Worm (Caenorhabditis elegans) whole organism, young adult: ENCODE data around the gene kbp-1.

Experiments used
- B0019.2 ChIP-seq: fragments of 200-800 bp; sonication (Bioruptor generic); conservative IDR thresholded peaks from 2 replicates; pipeline ENCODE4 v1.3.6; 2022; ENCODE audit warnings: missing genetic modification reagents, missing genetic modification characterization, missing compliant biosample characterization
- B0336.3 ChIP-seq: fragments of 200-800 bp; sonication (Bioruptor generic); IDR thresholded peaks from 2 replicates; pipeline ENCODE4 v1.3.6; 2022; ENCODE audit warnings: missing genetic modification characterization, missing compliant biosample characterization
- F22D6.2 ChIP-seq: sonication (generic microtip); optimal IDR thresholded peaks from 2 replicates; lab custom pipeline; 2016; ENCODE audit warnings: mild to moderate bottlenecking, missing genetic modification characterization, missing compliant biosample characterization
- F23B12.7 ChIP-seq: sonication (generic microtip); optimal IDR thresholded peaks from 2 replicates; lab custom pipeline; 2017; ENCODE audit warnings: missing genetic modification characterization, mild to moderate bottlenecking, missing compliant biosample characterization, antibody characterized with exemption, moderate library complexity; ENCODE audit not compliant: insufficient read depth
- F33H1.4 ChIP-seq: fragments of 200-800 bp; sonication (Bioruptor generic); IDR thresholded peaks from 2 replicates; pipeline ENCODE4 v1.3.6; 2022; ENCODE audit warnings: missing genetic modification reagents, missing genetic modification characterization, missing compliant biosample characterization
- F57A8.1 ChIP-seq: fragments of 200-800 bp; sonication (Bioruptor generic); optimal IDR thresholded peaks from 2 replicates; lab custom pipeline; 2018; ENCODE audit warnings: mild to moderate bottlenecking, missing genetic modification characterization, moderate library complexity, missing compliant biosample characterization
- K12H6.12 ChIP-seq: fragments of 200-800 bp; sonication (Bioruptor generic); optimal IDR thresholded peaks from 2 replicates; lab custom pipeline; 2018; ENCODE audit warnings: mild to moderate bottlenecking, missing genetic modification characterization, missing compliant biosample characterization
- Y53G8AR.9 ChIP-seq: fragments of 200-800 bp; sonication (Bioruptor generic); conservative IDR thresholded peaks from 2 replicates; pipeline ENCODE4 v1.3.6; 2022; ENCODE audit warnings: missing genetic modification reagents, missing genetic modification characterization, missing compliant biosample characterization
- Y67H2A.10 ChIP-seq: fragments of 200-800 bp; sonication (Bioruptor generic); conservative IDR thresholded peaks from 2 replicates; pipeline ENCODE4 v1.3.6; 2022; ENCODE audit warnings: missing genetic modification reagents, missing genetic modification characterization, missing compliant biosample characterization
- Y95B8A.8 ChIP-seq: fragments of 200-800 bp; sonication (Bioruptor generic); IDR thresholded peaks from 2 replicates; pipeline ENCODE4 v1.3.6; 2022; ENCODE audit warnings: missing genetic modification reagents, missing genetic modification characterization, missing compliant biosample characterization
- akir-1 ChIP-seq: fragments of 200-800 bp; sonication (Bioruptor generic); optimal IDR thresholded peaks from 2 replicates; lab custom pipeline; 2018; ENCODE audit warnings: mild to moderate bottlenecking, missing genetic modification characterization, moderate library complexity, missing compliant biosample characterization
- ama-1 ChIP-seq, 3 experiments: fragments of 150-350 bp in 1 of 3; sonication (generic microtip) in 2 of 3; optimal IDR thresholded peaks; 2 replicates each; lab custom pipeline; 2014 to 2018; ENCODE audit warnings: missing biosample characterization in 2 of 3, missing genetic modification characterization in 2 of 3, missing genetic modification reagents in 2 of 3
- attf-3 ChIP-seq: fragments of 200-800 bp; sonication (Bioruptor generic); conservative IDR thresholded peaks from 2 replicates; pipeline ENCODE4 v1.3.6; 2022; ENCODE audit warnings: missing genetic modification reagents, missing genetic modification characterization, missing compliant biosample characterization
- bed-2 ChIP-seq: fragments of 200-800 bp; sonication (Bioruptor generic); IDR thresholded peaks from 2 replicates; pipeline ENCODE4 v1.3.6; 2022; ENCODE audit warnings: missing genetic modification reagents, missing genetic modification characterization, missing compliant biosample characterization
- ceh-40 ChIP-seq: fragments of 200-800 bp; sonication (Bioruptor generic); IDR thresholded peaks from 2 replicates; pipeline ENCODE4 v1.3.6; 2022; ENCODE audit warnings: missing genetic modification characterization, missing compliant biosample characterization
- ceh-79 ChIP-seq: sonication (generic microtip); optimal IDR thresholded peaks from 2 replicates; lab custom pipeline; 2017; ENCODE audit warnings: mild to moderate bottlenecking, missing genetic modification characterization, missing compliant biosample characterization
- efl-1 ChIP-seq: fragments of 150-350 bp; optimal IDR thresholded peaks from 2 replicates; lab custom pipeline; 2014; ENCODE audit warnings: missing biosample characterization, missing genetic modification reagents, missing genetic modification characterization
- ets-4 ChIP-seq: fragments of 200-800 bp; sonication (Bioruptor generic); optimal IDR thresholded peaks from 2 replicates; lab custom pipeline; 2018; ENCODE audit warnings: mild to moderate bottlenecking, missing genetic modification characterization, missing compliant biosample characterization
- him-1 ChIP-seq: sonication (generic microtip); optimal IDR thresholded peaks from 2 replicates; lab custom pipeline; 2016; ENCODE audit warnings: missing genotype, missing genetic modification reagents, missing genetic modification characterization, missing compliant biosample characterization
- hlh-12 ChIP-seq: sonication (generic microtip); optimal IDR thresholded peaks from 2 replicates; lab custom pipeline; 2016; ENCODE audit warnings: missing genetic modification characterization, missing compliant biosample characterization
- hrde-1 ChIP-seq: sonication (generic microtip); optimal IDR thresholded peaks from 2 replicates; lab custom pipeline; 2016; ENCODE audit warnings: missing genetic modification characterization, mild to moderate bottlenecking, missing compliant biosample characterization, moderate library complexity, missing genotype, missing genetic modification reagents, borderline replicate concordance
- hsf-1 ChIP-seq: fragments of 200-800 bp; sonication (Bioruptor generic); IDR thresholded peaks from 2 replicates; pipeline ENCODE4 v1.3.6; 2022; ENCODE audit warnings: missing genetic modification reagents, missing genetic modification characterization, missing compliant biosample characterization
- let-526 ChIP-seq: fragments of 200-800 bp; sonication (Bioruptor generic); IDR thresholded peaks from 2 replicates; pipeline ENCODE4 v1.3.6; 2022; ENCODE audit warnings: missing genetic modification reagents, missing genetic modification characterization, missing compliant biosample characterization
- let-607 ChIP-seq, 2 experiments: fragments of 200-800 bp in 1 of 2; sonication (Bioruptor generic) in 1 of 2; sonication (generic microtip) in 1 of 2; optimal IDR thresholded peaks; 2 replicates each; lab custom pipeline; 2016 to 2018; ENCODE audit warnings: mild to moderate bottlenecking in 2 of 2, missing compliant biosample characterization in 2 of 2, missing genetic modification characterization in 2 of 2, moderate library complexity in 2 of 2, missing genotype in 1 of 2
- lin-26 ChIP-seq: fragments of 200-800 bp; sonication (Bioruptor generic); IDR thresholded peaks from 2 replicates; pipeline ENCODE4 v1.3.6; 2022; ENCODE audit warnings: missing genetic modification reagents, missing genetic modification characterization, missing compliant biosample characterization
- lin-35 ChIP-seq, 3 experiments: fragments of 150-350 bp in 2 of 3; sonication (generic microtip) in 1 of 3; optimal IDR thresholded peaks; 2 replicates each; lab custom pipeline; 2014 to 2018; ENCODE audit warnings: missing biosample characterization in 3 of 3, missing genetic modification characterization in 3 of 3, missing genetic modification reagents in 3 of 3
- lin-40 ChIP-seq: sonication (generic microtip); optimal IDR thresholded peaks from 2 replicates; lab custom pipeline; 2016; ENCODE audit warnings: missing genetic modification characterization, mild to moderate bottlenecking, missing compliant biosample characterization, missing genotype, missing genetic modification reagents
- lin-54 ChIP-seq: fragments of 200-800 bp; sonication (Bioruptor generic); optimal IDR thresholded peaks from 2 replicates; lab custom pipeline; 2018; ENCODE audit warnings: mild to moderate bottlenecking, missing genetic modification characterization, missing compliant biosample characterization
- lsl-1 ChIP-seq: fragments of 200-800 bp; sonication (Bioruptor generic); optimal IDR thresholded peaks from 2 replicates; lab custom pipeline; 2018; ENCODE audit warnings: mild to moderate bottlenecking, missing genetic modification characterization, moderate library complexity, missing compliant biosample characterization
- mel-28 ChIP-seq: sonication (generic microtip); optimal IDR thresholded peaks from 2 replicates; lab custom pipeline; 2016; ENCODE audit warnings: borderline replicate concordance, mild to moderate bottlenecking, missing genetic modification characterization, missing compliant biosample characterization
- mes-4 ChIP-seq: sonication (generic microtip); optimal IDR thresholded peaks from 2 replicates; lab custom pipeline; 2016; ENCODE audit warnings: missing genotype, missing genetic modification characterization, missing compliant biosample characterization
- nfya-2 ChIP-seq: fragments of 200-800 bp; sonication (Bioruptor generic); IDR thresholded peaks from 2 replicates; pipeline ENCODE4 v1.3.6; 2022; ENCODE audit warnings: missing genetic modification reagents, missing genetic modification characterization, missing compliant biosample characterization
- nhr-120 ChIP-seq: fragments of 200-800 bp; sonication (Bioruptor generic); IDR thresholded peaks from 2 replicates; pipeline ENCODE4 v1.3.6; 2022; ENCODE audit warnings: missing genetic modification characterization, missing compliant biosample characterization
- nhr-179 ChIP-seq: sonication (generic microtip); optimal IDR thresholded peaks from 2 replicates; lab custom pipeline; 2016; ENCODE audit warnings: mild to moderate bottlenecking, missing genetic modification characterization, missing compliant biosample characterization
- pbrm-1 ChIP-seq: fragments of 200-800 bp; sonication (Bioruptor generic); IDR thresholded peaks from 2 replicates; pipeline ENCODE4 v1.3.6; 2022; ENCODE audit warnings: missing genetic modification reagents, missing genetic modification characterization, missing compliant biosample characterization
- pha-4 ChIP-seq: fragments of 150-350 bp; sonication (generic microtip); optimal IDR thresholded peaks from 2 replicates; lab custom pipeline; 2014; ENCODE audit warnings: missing biosample characterization, missing genetic modification reagents, missing genetic modification characterization
- rcor-1 ChIP-seq: fragments of 200-800 bp; sonication (Bioruptor generic); IDR thresholded peaks from 2 replicates; pipeline ENCODE4 v1.3.6; 2022; ENCODE audit warnings: missing genetic modification reagents, missing genetic modification characterization, missing compliant biosample characterization
- rec-8 ChIP-seq, 2 experiments: sonication (generic microtip); optimal IDR thresholded peaks; 2 replicates each; lab custom pipeline; 2016; ENCODE audit warnings: mild to moderate bottlenecking in 2 of 2, missing genetic modification characterization in 2 of 2, missing genetic modification reagents in 2 of 2, missing genotype in 2 of 2, missing biosample characterization in 1 of 2, missing compliant biosample characterization in 1 of 2, moderate library complexity in 1 of 2
- rpc-1 ChIP-seq, 2 experiments: fragments of 150-350 bp in 1 of 2; sonication (generic microtip) in 1 of 2; optimal IDR thresholded peaks; 2 replicates each; lab custom pipeline; 2014 to 2018; ENCODE audit warnings: missing biosample characterization in 1 of 2, missing genetic modification characterization in 1 of 2, missing genetic modification reagents in 1 of 2, missing genotype in 1 of 2
- sea-2 ChIP-seq: fragments of 200-800 bp; sonication (Bioruptor generic); IDR thresholded peaks from 2 replicates; pipeline ENCODE4 v1.3.6; 2022; ENCODE audit warnings: missing genetic modification characterization, missing compliant biosample characterization
- snpc-1.3 ChIP-seq: sonication (generic microtip); optimal IDR thresholded peaks from 2 replicates; lab custom pipeline; 2017; ENCODE audit warnings: missing genetic modification characterization, mild to moderate bottlenecking, missing compliant biosample characterization, antibody characterized with exemption, moderate library complexity, missing genotype, missing genetic modification reagents; ENCODE audit not compliant: insufficient read depth
- ztf-18 ChIP-seq: sonication (generic microtip); optimal IDR thresholded peaks from 2 replicates; lab custom pipeline; 2016; ENCODE audit warnings: missing genotype, mild to moderate bottlenecking, missing genetic modification characterization, missing compliant biosample characterization
- ztf-22 ChIP-seq: fragments of 200-800 bp; sonication (Bioruptor generic); optimal IDR thresholded peaks from 2 replicates; lab custom pipeline; 2018; ENCODE audit warnings: mild to moderate bottlenecking, missing genetic modification characterization, moderate library complexity, missing compliant biosample characterization
- ztf-28 ChIP-seq: fragments of 200-800 bp; sonication (Bioruptor generic); IDR thresholded peaks from 2 replicates; pipeline ENCODE4 v1.3.6; 2022; ENCODE audit warnings: missing genetic modification reagents, missing genetic modification characterization, missing compliant biosample characterization
- ztf-3 ChIP-seq: fragments of 200-800 bp; sonication (Bioruptor generic); optimal IDR thresholded peaks from 2 replicates; lab custom pipeline; 2018; ENCODE audit warnings: mild to moderate bottlenecking, missing genetic modification characterization, missing compliant biosample characterization
- ztf-6 ChIP-seq: fragments of 200-800 bp; sonication (Bioruptor generic); IDR thresholded peaks from 2 replicates; pipeline ENCODE4 v1.3.6; 2022; ENCODE audit warnings: missing genetic modification reagents, missing genetic modification characterization, missing compliant biosample characterization

Gene kbp-1

ce11 chrIII:6887574-6887973 is 18.1 kb downstream of the kbp-1 start (continued):
- TF ChIP-seq lsl-1 (GFP tag; lab: Kevin White, UChicago) (peak; percentile 39), ztf-22 (GFP tag; lab: Kevin White, UChicago) (no peak), lin-54 (GFP tag; lab: Kevin White, UChicago) (no peak), F22D6.2 (tag; lab: Kevin White, UChicago) (no peak), let-526 (peak; percentile 71; the same call in 1 of the 2 replicates), ceh-40 (GFP tag; lab: Robert Waterston, UW) (0 out of 2 replicates have a peak, but pooled peaks have one; percentile 62), F33H1.4 (GFP tag; lab: Robert Waterston, UW) (peak; percentile 37; the same call in 1 of the 2 replicates), rpc-1 (optimal IDR thresholded peaks at IDR 0.05; lab: Kevin White, UChicago) (peak; percentile 86), rpc-1 (tag; optimal IDR thresholded peaks at IDR 0.05; lab: Kevin White, UChicago) (peak; percentile 93), attf-3 (GFP tag; lab: Robert Waterston, UW) (peak; percentile 64), let-607 (tag; optimal IDR thresholded peaks at IDR 0.05; lab: Kevin White, UChicago) (peak; percentile 6 to 38), F23B12.7 (tag; lab: Kevin White, UChicago) (peak; percentile 92), nhr-179 (no peak), sea-2 (GFP tag; lab: Robert Waterston, UW) (no peak), lin-35 (GFP tag; optimal IDR thresholded peaks at IDR 0.05; lab: Kevin White, UChicago) (peak in 1 of 3 experiments; percentile 60), mel-28 (tag; lab: Kevin White, UChicago) (no peak), ztf-28 (peak; percentile 73), snpc-1.3 (tag; lab: Kevin White, UChicago) (peak; percentile 54), lin-40 (peak; percentile 21), rec-8 (tag; optimal IDR thresholded peaks at IDR 0.05; lab: Kevin White, UChicago) (peak; percentile 36 to 83), rcor-1 (GFP tag; lab: Robert Waterston, UW) (peak; percentile 76), him-1 (tag; lab: Kevin White, UChicago) (peak; percentile 43), ztf-6 (GFP tag; lab: Robert Waterston, UW) (no peak), ztf-18 (tag; lab: Kevin White, UChicago) (peak; percentile 78), pha-4 (tag; lab: Kevin White, UChicago) (no peak), efl-1 (GFP tag; lab: Kevin White, UChicago) (peak; percentile 30), B0019.2 (no peak), K12H6.12 (tag; lab: Kevin White, UChicago) (peak; percentile 53), nfya-2 (GFP tag; lab: Robert Waterston, UW) (no peak), hrde-1 (tag; lab: Kevin White, UChicago) (peak; percentile 85), pbrm-1 (GFP tag; lab: Robert Waterston, UW) (peak; percentile 85), ama-1 (optimal IDR thresholded peaks at IDR 0.05; lab: Kevin White, UChicago) (no peak), ama-1 (GFP tag; optimal IDR thresholded peaks at IDR 0.05; lab: Kevin White, UChicago) (peak in 1 of 2 experiments; percentile 89), Y95B8A.8 (0 out of 2 replicates have a peak, but pooled peaks have one; percentile 63), Y53G8AR.9 (GFP tag; lab: Robert Waterston, UW) (peak; percentile 62; the same call in 1 of the 2 replicates), Y67H2A.10 (GFP tag; lab: Robert Waterston, UW) (0 out of 2 replicates have a peak, but pooled peaks have one; percentile 38), mes-4 (tag; lab: Kevin White, UChicago) (peak; percentile 62), ets-4 (GFP tag; lab: Kevin White, UChicago) (no peak), F57A8.1 (GFP tag; lab: Kevin White, UChicago) (no peak), bed-2 (GFP tag; lab: Robert Waterston, UW) (no peak), hlh-12 (tag; lab: Kevin White, UChicago) (no peak), ztf-3 (GFP tag; lab: Kevin White, UChicago) (no peak), hsf-1 (GFP tag; lab: Robert Waterston, UW) (peak; percentile 64; the same call in 1 of the 2 replicates), lin-26 (GFP tag; lab: Robert Waterston, UW) (peak; percentile 96), ceh-79 (tag; lab: Kevin White, UChicago) (no peak), B0336.3 (GFP tag; lab: Robert Waterston, UW) (no peak), nhr-120 (GFP tag; lab: Robert Waterston, UW) (0 out of 2 replicates have a peak, but pooled peaks have one; percentile 40), akir-1 (peak; percentile 6)
